Fruit fly (Drosophila melanogaster): Measurements from ENCODE around the gene pip.

The pip gene

dm6 chr3L:19294235-19294612 is 43.2 kb downstream of the pip start, which contains the start of gene fal:
fal (plus strand) TSS chr3L:19294564.
- TF ChIP-seq Hr96 (GFP tag; optimal IDR thresholded peaks at IDR 0.05) (peak; percentile 32), CG1620 (GFP tag; optimal IDR thresholded peaks at IDR 0.05) (peak; percentile 44), bab1 (GFP tag; optimal IDR thresholded peaks at IDR 0.05) (no peak), toe (GFP tag; optimal IDR thresholded peaks at IDR 0.05) (peak; percentile 38), CG5204 (GFP tag; optimal IDR thresholded peaks at IDR 0.05) (peak; percentile 29)

- peak; percentile 3 for TF ChIP-seq Hr96 (GFP tag; optimal IDR thresholded peaks at IDR 0.05)
- TF ChIP-seq ovo (GFP tag; optimal IDR thresholded peaks at IDR 0.05): no peak
- TF ChIP-seq CG14711 (tag; optimal IDR thresholded peaks at IDR 0.05): no peak
- TF ChIP-seq CG7045 (GFP tag; optimal IDR thresholded peaks at IDR 0.05): no peak
- no peak for TF ChIP-seq CG1620 (GFP tag; optimal IDR thresholded peaks at IDR 0.05)
- peak; percentile 21 for TF ChIP-seq toe (GFP tag; optimal IDR thresholded peaks at IDR 0.05)
- TF ChIP-seq Mnt (GFP tag; optimal IDR thresholded peaks at IDR 0.05): peak; percentile 65
- no peak for TF ChIP-seq cic (GFP tag; optimal IDR thresholded peaks at IDR 0.05)
- no peak for TF ChIP-seq CG11617 (GFP tag; optimal IDR thresholded peaks at IDR 0.05)
Measured at dm6 chr3L:19293178-19293741, 44.1 kb downstream of the pip start.

dm6 chr3L:19292440-19293175 is 44.8 kb downstream of the pip start, which contains the start of gene Gbs-76A:
Gbs-76A (minus strand) TSS chr3L:19292766.
- no peak for TF ChIP-seq CG1620 (GFP tag; optimal IDR thresholded peaks at IDR 0.05)
- peak; percentile 64 for TF ChIP-seq CG14711 (tag; optimal IDR thresholded peaks at IDR 0.05)
- peak; percentile 40 for TF ChIP-seq bab1 (GFP tag; optimal IDR thresholded peaks at IDR 0.05)
- no peak for TF ChIP-seq Mnt (GFP tag; optimal IDR thresholded peaks at IDR 0.05)
- peak; percentile 39 for TF ChIP-seq ovo (GFP tag; optimal IDR thresholded peaks at IDR 0.05)
- TF ChIP-seq CG12768 (GFP tag; optimal IDR thresholded peaks at IDR 0.05): peak; percentile 63
- TF ChIP-seq pad (GFP tag; optimal IDR thresholded peaks at IDR 0.05): peak; percentile 68
- TF ChIP-seq Hr96 (GFP tag; optimal IDR thresholded peaks at IDR 0.05): no peak
- peak; percentile 80 for TF ChIP-seq CG7045 (GFP tag; optimal IDR thresholded peaks at IDR 0.05)
- no peak for TF ChIP-seq Clk (GFP tag; optimal IDR thresholded peaks at IDR 0.05)
- no peak for TF ChIP-seq Crg-1 (GFP tag; optimal IDR thresholded peaks at IDR 0.05)
- TF ChIP-seq CG11617 (GFP tag; optimal IDR thresholded peaks at IDR 0.05): peak; percentile 79
- peak; percentile 89 for TF ChIP-seq CG33017 (tag; optimal IDR thresholded peaks at IDR 0.05)
- no peak for TF ChIP-seq cnc (optimal IDR thresholded peaks at IDR 0.05)
- no peak for TF ChIP-seq CG5204 (GFP tag; optimal IDR thresholded peaks at IDR 0.05)
- TF ChIP-seq CG7101 (tag; optimal IDR thresholded peaks at IDR 0.05): peak; percentile 79
- peak; percentile 33 for TF ChIP-seq tj (GFP tag; optimal IDR thresholded peaks at IDR 0.05)
- TF ChIP-seq kay (GFP tag; ENCODE audit: borderline replicate concordance): peak; percentile 81

dm6 chr3L:19291465-19292413 is 45.7 kb downstream of the pip start:
- no peak for TF ChIP-seq kay (GFP tag; ENCODE audit: borderline replicate concordance)
- no peak for TF ChIP-seq CG11617 (GFP tag; optimal IDR thresholded peaks at IDR 0.05)
- TF ChIP-seq CG33017 (tag; optimal IDR thresholded peaks at IDR 0.05): no peak
- TF ChIP-seq bab1 (GFP tag; optimal IDR thresholded peaks at IDR 0.05): no peak
- TF ChIP-seq CG7101 (tag; optimal IDR thresholded peaks at IDR 0.05): no peak
- no peak for TF ChIP-seq CG12768 (GFP tag; optimal IDR thresholded peaks at IDR 0.05)
- TF ChIP-seq Crg-1 (GFP tag; optimal IDR thresholded peaks at IDR 0.05): no peak
- TF ChIP-seq Clk (GFP tag; optimal IDR thresholded peaks at IDR 0.05): no peak

DNA sequence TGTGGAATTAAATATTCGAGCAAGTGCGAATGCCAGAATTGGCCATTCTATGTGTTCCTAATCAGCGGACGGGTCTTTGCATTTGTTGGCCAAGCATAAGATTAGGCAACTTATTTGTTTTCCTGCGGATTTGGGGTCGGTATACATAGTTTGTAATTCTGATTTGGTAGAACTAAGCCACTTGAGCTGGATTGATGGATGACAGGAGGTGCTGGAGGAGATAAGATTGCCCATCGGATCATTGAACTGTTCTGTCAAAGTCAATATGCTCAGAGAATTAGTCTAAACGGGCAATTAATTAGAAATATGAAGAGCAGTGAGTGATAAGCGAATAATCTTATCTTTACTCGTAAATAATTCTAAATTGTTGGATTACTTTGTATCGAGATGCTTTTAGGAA is 48.0 kb downstream of the pip start:
- TF ChIP-seq Hr96 (GFP tag; optimal IDR thresholded peaks at IDR 0.05) (no peak), tj (GFP tag; optimal IDR thresholded peaks at IDR 0.05) (no peak), CG5204 (GFP tag; optimal IDR thresholded peaks at IDR 0.05) (no peak), CG11617 (GFP tag; optimal IDR thresholded peaks at IDR 0.05) (no peak), Clk (GFP tag; optimal IDR thresholded peaks at IDR 0.05) (no peak), toe (GFP tag; optimal IDR thresholded peaks at IDR 0.05) (no peak), CG1620 (GFP tag; optimal IDR thresholded peaks at IDR 0.05) (no peak), cnc (optimal IDR thresholded peaks at IDR 0.05) (no peak), kay (GFP tag; ENCODE audit: borderline replicate concordance) (no peak), Crg-1 (GFP tag; optimal IDR thresholded peaks at IDR 0.05) (no peak), pad (GFP tag; optimal IDR thresholded peaks at IDR 0.05) (no peak), CG12768 (GFP tag; optimal IDR thresholded peaks at IDR 0.05) (no peak), bab1 (GFP tag; optimal IDR thresholded peaks at IDR 0.05) (no peak), cic (GFP tag; optimal IDR thresholded peaks at IDR 0.05) (no peak), CG7101 (tag; optimal IDR thresholded peaks at IDR 0.05) (no peak), CG7045 (GFP tag; optimal IDR thresholded peaks at IDR 0.05) (no peak)
